Fruit fly (Drosophila melanogaster): Measurements from ENCODE around the gene CG43051.

Gene CG43051

dm6 chr2L:12507338-12508053, at the start of gene CG43051:
Gene CG43051, plus strand, starts transcription at chr2L:12507939.
- no peak for TF ChIP-seq noc (tag; optimal IDR thresholded peaks at IDR 0.05)

DNA sequence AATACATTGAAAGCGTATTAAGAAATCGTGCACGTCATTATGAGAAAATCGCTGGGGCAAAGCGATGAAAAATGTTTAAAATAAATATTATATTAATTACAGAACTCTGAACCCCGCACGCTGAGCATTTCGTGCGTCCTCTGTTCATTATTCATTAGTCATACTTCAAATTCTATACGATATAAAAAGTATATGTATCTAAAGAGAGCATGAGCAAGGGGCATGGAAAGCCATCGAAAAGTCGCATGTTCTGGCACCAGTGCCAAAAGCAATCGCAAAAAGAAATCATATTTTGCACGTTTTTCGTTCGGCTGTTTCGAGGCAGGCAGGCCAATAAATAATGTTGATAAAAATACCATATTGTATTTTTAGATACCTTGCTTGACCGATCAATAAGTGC, 48.5 kb upstream of the CG43051 start:
- no peak for TF ChIP-seq noc (tag; optimal IDR thresholded peaks at IDR 0.05)

dm6 chr2L:12459841-12460240, 47.9 kb upstream of the CG43051 start:
- no peak for TF ChIP-seq noc (tag; optimal IDR thresholded peaks at IDR 0.05)

DNA sequence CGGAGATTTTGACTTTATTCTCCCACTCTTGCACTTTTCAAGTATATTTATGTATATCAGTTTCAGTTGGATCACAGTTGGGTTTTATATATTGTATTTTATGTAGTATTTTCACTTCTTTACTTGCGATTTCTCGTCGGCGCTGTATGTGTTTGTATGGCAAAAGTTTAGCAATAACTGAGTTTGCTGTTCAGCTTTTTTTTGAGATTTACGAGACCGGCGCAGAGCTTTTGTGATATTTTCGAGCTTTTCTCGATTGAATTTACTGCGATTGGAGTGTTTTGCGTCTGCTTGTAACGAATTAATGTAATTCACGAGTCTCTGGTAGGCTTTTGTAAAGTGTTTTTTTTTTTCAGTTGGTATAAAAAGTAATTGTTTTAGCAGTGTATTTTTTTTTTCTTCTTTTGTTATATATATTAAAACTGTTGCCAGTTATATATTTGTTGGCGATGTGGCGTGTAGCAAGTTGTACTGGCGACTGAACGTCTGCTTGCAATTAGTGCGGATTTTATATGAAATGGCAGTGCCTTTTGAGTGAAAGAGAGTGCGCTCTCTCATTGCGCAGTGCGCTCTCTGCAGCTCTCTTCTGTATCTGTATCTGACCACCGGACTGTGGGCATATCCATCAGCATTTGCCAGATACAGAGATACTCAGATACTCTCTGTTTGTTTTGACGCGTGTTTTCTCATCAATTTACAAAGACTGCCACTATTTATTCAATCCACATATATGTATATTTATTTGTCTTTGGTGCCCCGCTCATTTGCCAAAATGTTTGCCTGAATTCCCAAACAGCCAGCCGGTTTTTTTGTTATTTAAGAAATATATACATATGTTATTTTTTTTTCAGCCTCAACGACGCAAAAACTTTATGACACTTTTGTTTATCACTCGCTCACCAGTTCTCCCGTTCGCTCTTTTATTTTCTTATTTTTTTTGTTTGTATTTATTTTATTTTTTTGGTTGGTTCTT, 46.7 kb upstream of the CG43051 start:
- TF ChIP-seq noc (tag; optimal IDR thresholded peaks at IDR 0.05): peak; percentile 92

DNA sequence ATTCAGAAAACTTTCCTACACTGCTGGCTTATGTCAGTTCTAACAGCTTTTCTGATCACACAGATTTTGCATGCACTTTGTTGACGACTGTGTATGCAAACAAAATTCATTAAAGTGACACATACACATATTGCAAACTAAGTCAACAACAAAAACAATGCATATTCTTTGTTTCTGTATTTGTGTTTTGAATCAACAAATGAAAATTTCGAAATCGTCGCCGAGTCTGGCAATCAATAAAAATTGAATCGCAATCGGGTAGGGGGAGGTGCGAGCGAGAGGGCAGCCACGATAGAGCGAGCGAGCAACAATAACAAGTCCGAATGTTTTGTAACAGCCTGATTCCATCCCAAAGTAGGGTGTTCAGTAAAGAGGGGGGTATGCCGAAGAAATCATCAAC, 44.7 kb upstream of the CG43051 start:
- TF ChIP-seq noc (tag; optimal IDR thresholded peaks at IDR 0.05): no peak

- peak; percentile 13 for TF ChIP-seq noc (tag; optimal IDR thresholded peaks at IDR 0.05)
These were observed 43.7 kb upstream of the CG43051 start for dm6 chr2L:12464065-12464464.

dm6 chr2L:12465164-12466011, 42.4 kb upstream of the CG43051 start:
- peak; percentile 62 for TF ChIP-seq noc (tag; optimal IDR thresholded peaks at IDR 0.05)

dm6 chr2L:12466506-12467043, 41.2 kb upstream of the CG43051 start:
- TF ChIP-seq noc (tag; optimal IDR thresholded peaks at IDR 0.05): no peak

- peak; percentile 79 for TF ChIP-seq noc (tag; optimal IDR thresholded peaks at IDR 0.05)
These were observed 40.1 kb upstream of the CG43051 start for dm6 chr2L:12467673-12468072.

dm6 chr2L:12468813-12469212, 38.9 kb upstream of the CG43051 start:
- peak; percentile 63 for TF ChIP-seq noc (tag; optimal IDR thresholded peaks at IDR 0.05)

DNA sequence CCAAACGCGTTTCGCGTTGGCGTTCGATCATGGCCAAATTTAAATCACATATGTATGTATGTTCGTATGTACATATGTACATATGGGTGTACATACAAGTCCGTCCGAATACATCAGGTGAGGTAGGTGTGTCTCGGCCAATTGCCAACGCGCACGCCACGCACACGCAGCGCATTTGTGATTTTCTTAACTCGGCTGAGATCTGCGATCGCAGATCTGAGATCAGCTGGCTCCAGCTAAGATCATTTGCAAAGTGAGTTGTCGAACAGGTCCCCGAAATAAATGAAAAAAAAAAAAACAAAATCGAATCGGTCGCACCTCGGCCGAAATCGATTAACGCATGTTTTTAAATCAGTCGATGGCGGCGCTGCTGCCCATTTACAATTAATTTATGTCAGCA, 38.5 kb upstream of the CG43051 start:
- TF ChIP-seq noc (tag; optimal IDR thresholded peaks at IDR 0.05): no peak

DNA sequence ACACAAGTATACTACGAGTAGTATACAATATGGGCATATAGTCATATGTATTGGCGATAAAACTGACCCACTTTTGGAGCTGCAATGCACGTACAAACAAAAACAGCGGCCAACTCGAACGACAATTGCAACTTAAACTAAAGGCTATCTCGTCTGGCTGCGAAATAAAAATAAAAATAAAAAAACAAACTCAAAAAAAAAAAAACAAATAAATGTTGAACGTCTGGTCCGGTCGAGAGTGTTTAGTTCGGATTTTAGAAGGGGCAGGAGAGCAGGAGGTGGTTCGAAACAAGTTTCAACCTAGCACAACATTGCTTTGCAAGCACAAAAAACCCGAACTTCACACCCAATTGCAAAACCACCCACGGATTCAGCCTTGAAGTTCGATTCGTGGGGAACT, 35.8 kb upstream of the CG43051 start:
- no peak for TF ChIP-seq noc (tag; optimal IDR thresholded peaks at IDR 0.05)

DNA sequence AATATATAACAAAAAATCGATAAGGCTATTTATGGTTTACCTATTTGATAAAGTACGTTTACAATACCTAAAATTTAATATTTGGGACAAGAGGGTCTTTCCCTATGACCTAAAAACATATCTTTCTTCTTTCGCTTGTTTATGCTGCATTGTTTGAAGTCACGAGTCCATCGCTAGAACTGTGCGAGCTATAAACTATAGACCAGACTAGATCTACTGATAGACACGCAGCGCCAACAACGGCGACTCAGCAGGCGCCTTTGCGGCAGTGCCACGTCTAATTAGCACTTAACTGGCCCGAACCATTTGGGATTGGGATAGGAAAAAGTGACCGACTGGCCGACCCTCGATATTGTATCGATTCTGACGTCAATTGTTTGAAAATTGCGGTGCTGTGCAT, 34.8 kb upstream of the CG43051 start:
- no peak for TF ChIP-seq noc (tag; optimal IDR thresholded peaks at IDR 0.05)

DNA sequence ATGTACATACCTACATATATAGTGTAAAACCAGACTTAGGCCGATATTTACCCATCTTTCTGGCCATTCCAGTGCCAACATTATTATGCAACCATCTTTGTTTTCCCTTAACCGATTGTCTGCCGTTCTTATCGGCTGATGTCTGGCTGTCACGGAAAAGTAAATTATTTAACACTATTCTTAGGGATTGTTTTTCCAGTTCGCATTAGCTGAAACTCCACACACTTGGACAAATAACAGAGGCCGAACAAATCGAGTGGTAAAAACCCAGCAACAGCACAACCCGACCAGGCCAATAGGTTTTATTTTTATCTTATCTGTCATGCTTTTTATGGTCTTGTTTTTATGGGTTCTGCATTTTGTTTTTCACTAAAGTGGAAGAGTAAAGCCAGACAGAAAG, 34.2 kb upstream of the CG43051 start:
- TF ChIP-seq noc (tag; optimal IDR thresholded peaks at IDR 0.05): no peak

dm6 chr2L:12474212-12474891, 33.4 kb upstream of the CG43051 start:
- TF ChIP-seq noc (tag; optimal IDR thresholded peaks at IDR 0.05): no peak
